Worm (Caenorhabditis elegans) whole organism, late embryonic: ENCODE measurements around the gene lgc-35.

ENCODE experiments used
- F13H6.1 ChIP-seq: sonication (generic microtip); optimal IDR thresholded peaks from 2 replicates; lab custom pipeline; 2016; ENCODE audit warnings: missing genetic modification characterization, missing compliant biosample characterization
- ama-1 ChIP-seq: fragments of 150-350 bp; optimal IDR thresholded peaks from 2 replicates; lab custom pipeline; 2014
- ceh-48 ChIP-seq: sonication (generic microtip); optimal IDR thresholded peaks from 2 replicates; lab custom pipeline; 2016; ENCODE audit warnings: missing genetic modification characterization, inconsistent platforms, missing compliant biosample characterization
- che-1 ChIP-seq: sonication (generic microtip); optimal IDR thresholded peaks from 2 replicates; lab custom pipeline; 2016; ENCODE audit warnings: mild to moderate bottlenecking, missing genetic modification characterization, missing compliant biosample characterization
- dve-1 ChIP-seq: sonication (generic microtip); optimal IDR thresholded peaks from 2 replicates; lab custom pipeline; 2017; ENCODE audit warnings: antibody characterized with exemption, mild to moderate bottlenecking, missing genetic modification characterization, missing compliant biosample characterization
- eyg-1 ChIP-seq: sonication (generic microtip); optimal IDR thresholded peaks from 2 replicates; lab custom pipeline; 2016; ENCODE audit warnings: missing genotype, missing genetic modification characterization, missing compliant biosample characterization
- fkh-10 ChIP-seq: fragments of 150-350 bp; optimal IDR thresholded peaks from 2 replicates; lab custom pipeline; 2014; ENCODE audit warnings: missing biosample characterization, missing genetic modification reagents, missing genetic modification characterization
- nhr-11 ChIP-seq: fragments of 150-350 bp; optimal IDR thresholded peaks from 2 replicates; lab custom pipeline; 2014; ENCODE audit warnings: missing biosample characterization, missing genetic modification characterization
- pag-3 ChIP-seq: sonication (generic microtip); optimal IDR thresholded peaks from 2 replicates; lab custom pipeline; 2016; ENCODE audit warnings: missing compliant biosample characterization, missing genetic modification characterization, borderline replicate concordance
- pha-4 ChIP-seq: fragments of 150-350 bp; optimal IDR thresholded peaks from 2 replicates; lab custom pipeline; 2018; ENCODE audit warnings: missing biosample characterization, missing genetic modification reagents, missing genetic modification characterization
- unc-42 ChIP-seq: sonication (generic microtip); optimal IDR thresholded peaks from 2 replicates; lab custom pipeline; 2016; ENCODE audit warnings: missing genotype, missing genetic modification characterization, missing compliant biosample characterization
- unc-55 ChIP-seq: sonication (generic microtip); optimal IDR thresholded peaks from 2 replicates; lab custom pipeline; 2017; ENCODE audit warnings: missing biosample characterization, missing genetic modification reagents, missing genetic modification characterization

ce11 chrII:12805161-12805560 lies 34.8 kb downstream of the lgc-35 start, which contains the start of the genes Y46G5A.18 and Y46G5A.47:
- TF ChIP-seq unc-55 (no peak), fkh-10 (GFP tag; lab: Kevin White, UChicago) (no peak), eyg-1 (no peak), dve-1 (tag; lab: Kevin White, UChicago) (no peak), pha-4 (no peak), che-1 (tag; lab: Kevin White, UChicago) (no peak), F13H6.1 (tag; lab: Kevin White, UChicago) (no peak), pag-3 (tag; lab: Kevin White, UChicago) (no peak), ama-1 (no peak), ceh-48 (peak; percentile 64), unc-42 (tag; lab: Kevin White, UChicago) (no peak), nhr-11 (tag; lab: Kevin White, UChicago) (no peak)
